Fruit fly (Drosophila melanogaster) whole organism, wandering third instar larva: ENCODE results near the gene CG12708.
A peak's percentile ranks its signal among the peaks of the same experiment; 100 is the strongest.

ENCODE experiments used
- Abd-B ChIP-seq: fragments of >200 bp; optimal IDR thresholded peaks from 2 replicates; lab custom pipeline; 2017; ENCODE audit warnings: missing biosample characterization, missing genetic modification characterization
- CG32264 ChIP-seq: fragments of 200-800 bp; sonication (Bioruptor generic); optimal IDR thresholded peaks from 2 replicates; lab custom pipeline; 2016; ENCODE audit warnings: missing biosample characterization, missing genetic modification characterization
- CG9705 ChIP-seq: fragments of 200-800 bp; sonication (Bioruptor generic); optimal IDR thresholded peaks from 2 replicates; lab custom pipeline; 2018; ENCODE audit warnings: missing biosample characterization, mild to moderate bottlenecking, missing genetic modification characterization
- CrebA ChIP-seq: fragments of 200-800 bp; sonication (Bioruptor generic); optimal IDR thresholded peaks from 2 replicates; lab custom pipeline; 2016; ENCODE audit warnings: missing biosample characterization, mild to moderate bottlenecking, missing genetic modification characterization, borderline replicate concordance
- Dfd ChIP-seq: fragments of >200 bp; optimal IDR thresholded peaks from 2 replicates; lab custom pipeline; 2017; ENCODE audit warnings: missing biosample characterization, missing genetic modification characterization
- Dif ChIP-seq: fragments of 200-275, 200-300 bp; sonication (Bioruptor generic); optimal IDR thresholded peaks from 2 replicates; lab custom pipeline; 2018; ENCODE audit warnings: missing biosample characterization, missing genetic modification characterization; ENCODE audit not compliant: partially characterized antibody
- GATAd ChIP-seq: sonication (Bioruptor generic); optimal IDR thresholded peaks from 2 replicates; lab custom pipeline; 2016; ENCODE audit warnings: missing biosample characterization, missing genetic modification characterization
- Hnf4 ChIP-seq: fragments of 200-800 bp; sonication (Bioruptor generic); optimal IDR thresholded peaks from 2 replicates; lab custom pipeline; 2016; ENCODE audit warnings: missing biosample characterization, mild to moderate bottlenecking, missing genetic modification characterization
- Hr78 ChIP-seq: fragments of >200 bp; optimal IDR thresholded peaks from 2 replicates; lab custom pipeline; 2017; ENCODE audit warnings: missing biosample characterization, missing genetic modification characterization
- Hr83 ChIP-seq: fragments of 200-300 bp; sonication (Bioruptor generic); optimal IDR thresholded peaks from 2 replicates; lab custom pipeline; 2016; ENCODE audit warnings: missing biosample characterization, mild to moderate bottlenecking, missing genetic modification characterization, moderate library complexity; ENCODE audit not compliant: poor library complexity, severe bottlenecking
- Jra ChIP-seq: sonication (Bioruptor generic); optimal IDR thresholded peaks from 2 replicates; lab custom pipeline; 2016; ENCODE audit warnings: missing biosample characterization, missing genetic modification characterization
- Mio ChIP-seq: sonication (Bioruptor generic); optimal IDR thresholded peaks from 2 replicates; lab custom pipeline; 2016; ENCODE audit warnings: missing biosample characterization, missing genetic modification characterization
- Myc ChIP-seq: fragments of >200 bp; optimal IDR thresholded peaks from 2 replicates; lab custom pipeline; 2017
- N ChIP-seq: fragments of >200 bp; optimal IDR thresholded peaks from 2 replicates; lab custom pipeline; 2018; ENCODE audit warnings: missing biosample characterization, missing external identifiers, missing genetic modification characterization
- Rel ChIP-seq, 2 experiments: fragments of 200-800 bp; sonication (Bioruptor generic) in 1 of 2; optimal IDR thresholded peaks; 2 replicates in 1 of 2; 3 replicates in 1 of 2; lab custom pipeline; 2016 to 2019; ENCODE audit warnings: mild to moderate bottlenecking in 2 of 2, missing biosample characterization in 2 of 2, missing genetic modification characterization in 2 of 2, moderate library complexity in 1 of 2
- Sp1 ChIP-seq: fragments of 200-800 bp; sonication (Bioruptor generic); optimal IDR thresholded peaks from 3 replicates; lab custom pipeline; 2019; ENCODE audit warnings: missing biosample characterization, mild to moderate bottlenecking, missing genetic modification characterization, moderate library complexity
- Vsx2 ChIP-seq: fragments of 200-300, 225-300 bp; sonication (Bioruptor generic); optimal IDR thresholded peaks from 2 replicates; lab custom pipeline; 2018; ENCODE audit warnings: missing biosample characterization, missing genetic modification characterization; ENCODE audit not compliant: partially characterized antibody
- br ChIP-seq: fragments of 200-800 bp; sonication (Bioruptor generic); optimal IDR thresholded peaks from 2 replicates; lab custom pipeline; 2016; ENCODE audit warnings: missing biosample characterization, missing genetic modification characterization
- brk ChIP-seq: fragments of 200-800 bp; sonication (Bioruptor generic); optimal IDR thresholded peaks from 2 replicates; lab custom pipeline; 2016; ENCODE audit warnings: missing biosample characterization, mild to moderate bottlenecking, missing genetic modification characterization
- dl ChIP-seq, 2 experiments: fragments of 175-275, 200-275 bp in 1 of 2; fragments of 200-275 bp in 1 of 2; sonication (Bioruptor generic); optimal IDR thresholded peaks; lab custom pipeline; 2018; ENCODE audit warnings: mild to moderate bottlenecking in 2 of 2, missing biosample characterization in 2 of 2, missing genetic modification characterization in 2 of 2, moderate library complexity in 2 of 2; ENCODE audit not compliant: partially characterized antibody in 2 of 2, insufficient read depth in 1 of 2
- dmrt93B ChIP-seq: fragments of 200-800 bp; sonication (Bioruptor generic); optimal IDR thresholded peaks from 2 replicates; lab custom pipeline; 2018; ENCODE audit warnings: missing biosample characterization, mild to moderate bottlenecking, missing genetic modification characterization
- ey ChIP-seq: fragments of 200-800 bp; sonication (Bioruptor generic); optimal IDR thresholded peaks from 2 replicates; lab custom pipeline; 2016; ENCODE audit warnings: missing biosample characterization, missing genetic modification characterization
- foxo ChIP-seq, 2 experiments: fragments of 200-800 bp; sonication (Bioruptor generic); optimal IDR thresholded peaks; 2 replicates in 1 of 2; 3 replicates in 1 of 2; lab custom pipeline; 2016 to 2017; ENCODE audit warnings: missing biosample characterization in 2 of 2, missing genetic modification characterization in 2 of 2
- h ChIP-seq: fragments of 200-800 bp; sonication (Bioruptor generic); optimal IDR thresholded peaks from 3 replicates; lab custom pipeline; 2016; ENCODE audit warnings: missing biosample characterization, mild to moderate bottlenecking, missing genetic modification characterization
- jim ChIP-seq: fragments of 175-275, 200-325 bp; sonication (Bioruptor generic); optimal IDR thresholded peaks from 2 replicates; lab custom pipeline; 2016; ENCODE audit warnings: missing biosample characterization, mild to moderate bottlenecking, missing genetic modification characterization
- lola ChIP-seq: fragments of >200 bp; optimal IDR thresholded peaks from 2 replicates; lab custom pipeline; 2017; ENCODE audit warnings: missing biosample characterization, missing genetic modification characterization
- pan ChIP-seq: fragments of >200 bp; optimal IDR thresholded peaks from 2 replicates; lab custom pipeline; 2017
- rgr ChIP-seq: fragments of 200-800 bp; sonication (Bioruptor generic); optimal IDR thresholded peaks from 3 replicates; lab custom pipeline; 2016; ENCODE audit warnings: missing biosample characterization, mild to moderate bottlenecking, missing genetic modification characterization
- sv ChIP-seq: fragments of 200-800 bp; sonication (Bioruptor generic); optimal IDR thresholded peaks from 3 replicates; lab custom pipeline; 2016; ENCODE audit warnings: missing biosample characterization, missing genetic modification characterization
- tai ChIP-seq: sonication (Bioruptor generic); optimal IDR thresholded peaks from 2 replicates; lab custom pipeline; 2016; ENCODE audit warnings: missing biosample characterization, missing genetic modification characterization
- usp ChIP-seq: fragments of >200 bp; optimal IDR thresholded peaks from 2 replicates; lab custom pipeline; 2017; ENCODE audit warnings: missing biosample characterization, missing genetic modification characterization
- woc ChIP-seq: sonication (Bioruptor generic); optimal IDR thresholded peaks from 2 replicates; lab custom pipeline; 2016; ENCODE audit warnings: missing biosample characterization, mild to moderate bottlenecking, missing genetic modification characterization

Gene CG12708

dm6 chrX:15675294-15675693 lies at the start of gene CG12708:
TSS of gene CG12708 (plus strand) at chrX:15675476.
- TF ChIP-seq Sp1 (GFP tag; lab: Kevin White, UChicago) (no peak), dl (GFP tag; optimal IDR thresholded peaks at IDR 0.05; lab: Kevin White, UChicago; ENCODE audit: insufficient read depth in 1 of 2, partially characterized antibody in 2 of 2) (peak; percentile 33 to 59), Jra (GFP tag; lab: Kevin White, UChicago) (no peak), Dif (GFP tag; lab: Kevin White, UChicago) (peak; percentile 69), Vsx2 (GFP tag; lab: Kevin White, UChicago) (peak; percentile 76), rgr (GFP tag; lab: Kevin White, UChicago) (peak; percentile 13)

DNA sequence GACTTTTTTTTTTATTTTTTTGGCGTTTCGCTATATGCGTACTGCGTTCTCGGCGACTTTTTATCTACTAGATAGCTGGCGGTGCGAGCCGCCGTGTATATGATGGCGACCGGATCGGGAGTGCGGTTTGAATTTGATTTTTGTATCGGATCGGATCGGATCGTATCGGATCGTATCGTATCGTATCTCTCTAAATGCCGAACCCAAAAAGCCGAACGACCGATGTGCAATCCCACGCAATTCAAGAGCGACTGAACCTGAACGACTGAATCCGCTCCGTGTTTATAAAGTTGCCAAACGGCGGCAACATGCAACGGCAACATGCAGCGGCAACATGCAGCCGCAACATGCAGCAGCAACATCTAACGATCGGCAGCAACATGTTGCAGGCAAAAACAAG lies 49.0 kb upstream of the CG12708 start:
- TF ChIP-seq dl (GFP tag; optimal IDR thresholded peaks at IDR 0.05; lab: Kevin White, UChicago; ENCODE audit: insufficient read depth in 1 of 2, partially characterized antibody in 2 of 2), result peak in 1 of 2 experiments; percentile 51
- peak; percentile 16 for TF ChIP-seq rgr (GFP tag; lab: Kevin White, UChicago)
- TF ChIP-seq Vsx2 (GFP tag; lab: Kevin White, UChicago), result peak; percentile 91
- TF ChIP-seq ey (GFP tag; lab: Kevin White, UChicago), result no peak
- TF ChIP-seq Dif (GFP tag; lab: Kevin White, UChicago), result peak; percentile 83
- no peak for TF ChIP-seq CG9705 (GFP tag; lab: Kevin White, UChicago)
- no peak for TF ChIP-seq Rel (GFP tag; optimal IDR thresholded peaks at IDR 0.05; lab: Kevin White, UChicago)
- peak; percentile 5 for TF ChIP-seq Rel (tag; optimal IDR thresholded peaks at IDR 0.05; lab: Kevin White, UChicago)
- peak; percentile 16 for TF ChIP-seq CrebA (GFP tag; lab: Kevin White, UChicago)
- peak; percentile 33 for TF ChIP-seq Hr83 (GFP tag; lab: Kevin White, UChicago)
- TF ChIP-seq brk (GFP tag; lab: Kevin White, UChicago), result no peak
- TF ChIP-seq foxo (GFP tag; optimal IDR thresholded peaks at IDR 0.05; lab: Kevin White, UChicago), result peak in 1 of 2 experiments; percentile 3
- TF ChIP-seq, all 38 proteins: peak for 8

- TF ChIP-seq jim (GFP tag; lab: Kevin White, UChicago), result no peak
- no peak for TF ChIP-seq N (GFP tag; lab: Kevin White, UChicago)
- no peak for TF ChIP-seq ey (GFP tag; lab: Kevin White, UChicago)
- no peak for TF ChIP-seq Abd-B
- TF ChIP-seq, all 38 proteins: peak for 0
Observed at dm6 chrX:15629962-15630361, 45.3 kb upstream of the CG12708 start.

dm6 chrX:15630815-15631214 lies 44.5 kb upstream of the CG12708 start:
- TF ChIP-seq h, result no peak
- TF ChIP-seq jim (GFP tag; lab: Kevin White, UChicago), result no peak
- TF ChIP-seq Sp1 (GFP tag; lab: Kevin White, UChicago), result no peak
- no peak for TF ChIP-seq GATAd (GFP tag; lab: Kevin White, UChicago)
- no peak for TF ChIP-seq CrebA (GFP tag; lab: Kevin White, UChicago)
- no peak for TF ChIP-seq Hr78 (GFP tag; lab: Kevin White, UChicago)
- no peak for TF ChIP-seq tai (GFP tag; lab: Kevin White, UChicago)
- no peak for TF ChIP-seq usp (GFP tag; lab: Kevin White, UChicago)
- no peak for TF ChIP-seq ey (GFP tag; lab: Kevin White, UChicago)
- TF ChIP-seq foxo (GFP tag; optimal IDR thresholded peaks at IDR 0.05; lab: Kevin White, UChicago), result no peak
- no peak for TF ChIP-seq lola (GFP tag; lab: Kevin White, UChicago)

dm6 chrX:15631465-15631864 lies 43.8 kb upstream of the CG12708 start:
- no peak for TF ChIP-seq GATAd (GFP tag; lab: Kevin White, UChicago)
- no peak for TF ChIP-seq Dfd (GFP tag; lab: Kevin White, UChicago)
- TF ChIP-seq jim (GFP tag; lab: Kevin White, UChicago), result no peak
- TF ChIP-seq woc, result no peak
- no peak for TF ChIP-seq lola (GFP tag; lab: Kevin White, UChicago)

DNA sequence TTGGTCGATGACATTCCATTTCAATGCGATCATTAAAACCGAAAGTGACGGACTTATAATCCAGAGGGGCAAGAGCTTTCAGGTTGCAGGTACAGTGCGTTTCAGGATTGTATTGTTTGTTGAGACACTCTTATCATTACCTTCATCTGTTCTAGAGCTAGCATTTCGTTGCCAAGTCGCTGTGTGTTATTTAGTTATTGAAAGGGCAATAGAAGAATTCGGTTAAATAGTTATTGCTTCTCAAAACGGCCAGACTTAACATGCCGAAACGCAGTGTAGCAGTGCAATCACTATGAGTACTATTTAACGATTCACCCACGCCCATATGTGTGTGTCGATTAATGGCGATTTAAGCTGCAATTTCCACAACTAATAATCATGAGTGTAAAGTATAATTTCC lies 42.6 kb upstream of the CG12708 start:
- TF ChIP-seq Vsx2 (GFP tag; lab: Kevin White, UChicago) (no peak), N (GFP tag; lab: Kevin White, UChicago) (no peak), foxo (GFP tag; optimal IDR thresholded peaks at IDR 0.05; lab: Kevin White, UChicago) (no peak), pan (lab: Kevin White, UChicago) (no peak), br (no peak), Hnf4 (GFP tag; lab: Kevin White, UChicago) (no peak), rgr (GFP tag; lab: Kevin White, UChicago) (no peak), tai (GFP tag; lab: Kevin White, UChicago) (no peak), dl (GFP tag; optimal IDR thresholded peaks at IDR 0.05; lab: Kevin White, UChicago; ENCODE audit: insufficient read depth in 1 of 2, partially characterized antibody in 2 of 2) (no peak), Hr78 (GFP tag; lab: Kevin White, UChicago) (no peak), h (no peak), dmrt93B (no peak), brk (GFP tag; lab: Kevin White, UChicago) (no peak), CG32264 (no peak), sv (GFP tag; lab: Kevin White, UChicago) (no peak), Myc (lab: Kevin White, UChicago) (no peak), Mio (no peak), woc (no peak)
